Worm (Caenorhabditis elegans): ENCODE measurements around the gene nud-1.

- TF ChIP-seq dao-5 (tag; optimal IDR thresholded peaks at IDR 0.05) (no peak), W03F9.2 (tag; optimal IDR thresholded peaks at IDR 0.05) (no peak)
Observed at ce11 chrIII:13328911-13329310, 12.4 kb upstream of the nud-1 start.
